Worm (Caenorhabditis elegans) whole organism, L1 larva: ENCODE measurements around the gene ndua-7.
"Not testable (repeated sequence)": the region's sequence is repeated elsewhere in the genome, so short reads cannot be mapped to it uniquely, and the experiment has no call there.

Source experiments
- aly-2 ChIP-seq: fragments of 150-350 bp; optimal IDR thresholded peaks from 2 replicates; lab custom pipeline; 2014; ENCODE audit warnings: missing biosample characterization, missing genetic modification characterization
- ces-1 ChIP-seq: fragments of 150-350 bp; optimal IDR thresholded peaks from 2 replicates; lab custom pipeline; 2014; ENCODE audit warnings: missing biosample characterization, missing genetic modification reagents, missing genetic modification characterization
- fos-1 ChIP-seq: fragments of 150-350 bp; optimal IDR thresholded peaks from 2 replicates; lab custom pipeline; 2014; ENCODE audit warnings: missing biosample characterization, missing genetic modification characterization
- lsy-2 ChIP-seq, 2 experiments: fragments of 150-350 bp; optimal IDR thresholded peaks; 2 replicates each; lab custom pipeline; 2014; ENCODE audit warnings: missing biosample characterization in 2 of 2, missing genetic modification characterization in 2 of 2
- mdl-1 ChIP-seq, 2 experiments: fragments of 150-350 bp; optimal IDR thresholded peaks; 2 replicates each; lab custom pipeline; 2014 to 2017; ENCODE audit warnings: missing biosample characterization in 2 of 2, missing genetic modification characterization in 2 of 2, inconsistent platforms in 1 of 2
- nhr-76 ChIP-seq: sonication (generic microtip); optimal IDR thresholded peaks from 2 replicates; lab custom pipeline; 2017; ENCODE audit warnings: missing biosample characterization, missing genetic modification characterization
- rnt-1 ChIP-seq: sonication (generic microtip); optimal IDR thresholded peaks from 2 replicates; lab custom pipeline; 2016; ENCODE audit warnings: mild to moderate bottlenecking, missing genetic modification characterization, moderate library complexity, missing compliant biosample characterization
- unc-130 ChIP-seq: fragments of 150-350 bp; optimal IDR thresholded peaks from 2 replicates; lab custom pipeline; 2017; ENCODE audit warnings: missing biosample characterization, missing genetic modification characterization, inconsistent platforms
- unc-30 ChIP-seq: sonication (generic microtip); optimal IDR thresholded peaks from 2 replicates; lab custom pipeline; 2017; ENCODE audit warnings: missing biosample characterization, missing genetic modification characterization
- zip-4 ChIP-seq: fragments of 200-800 bp; sonication (Bioruptor generic); optimal IDR thresholded peaks from 2 replicates; lab custom pipeline; 2018; ENCODE audit warnings: mild to moderate bottlenecking, missing genetic modification characterization, moderate library complexity, missing compliant biosample characterization

ce11 chrII:13475391-13475790, 19.0 kb downstream of the ndua-7 start:
- not testable (repeated sequence) for TF ChIP-seq lsy-2 (tag; optimal IDR thresholded peaks at IDR 0.05; lab: Kevin White, UChicago); rnt-1 (tag; lab: Kevin White, UChicago); ces-1 (GFP tag; lab: Kevin White, UChicago); mdl-1 (tag; optimal IDR thresholded peaks at IDR 0.05; lab: Kevin White, UChicago); aly-2 (tag; lab: Kevin White, UChicago); nhr-76 (tag; lab: Kevin White, UChicago); zip-4 (GFP tag; lab: Kevin White, UChicago); unc-30 (tag; lab: Kevin White, UChicago); fos-1; unc-130 (tag; lab: Kevin White, UChicago)
